Fruit fly (Drosophila melanogaster): ENCODE measurements around the gene app.
A peak's percentile ranks its signal among the peaks of the same experiment; 100 is the strongest.

Gene app

DNA sequence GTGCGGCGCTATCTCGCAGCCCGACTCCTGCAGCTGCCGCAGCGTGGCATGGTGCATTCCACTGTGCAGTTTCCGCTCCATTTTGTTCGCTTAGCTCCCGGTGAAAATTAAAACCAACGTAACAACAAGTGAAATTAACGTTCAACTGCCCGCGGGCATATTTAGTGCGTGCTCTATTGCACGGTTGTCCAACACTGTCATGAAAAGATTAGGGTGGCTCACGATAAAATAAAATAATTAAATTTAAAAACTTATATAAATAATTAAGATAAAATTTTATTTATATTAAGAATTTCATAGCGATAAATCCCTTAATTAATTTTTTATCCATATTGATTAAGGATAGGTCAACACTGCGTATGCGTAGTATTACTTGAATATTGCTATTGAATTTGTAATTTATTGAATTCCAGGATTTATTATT is 4.6 kb upstream of the app start, which contains the start of gene Pbgs (continued):
- TF ChIP-seq CG8281 (tag; optimal IDR thresholded peaks at IDR 0.05) (no peak), CG10267 (tag; optimal IDR thresholded peaks at IDR 0.05) (peak; percentile 85), gcm (GFP tag; optimal IDR thresholded peaks at IDR 0.05) (peak; percentile 37), Spps (tag; optimal IDR thresholded peaks at IDR 0.05) (peak; percentile 60), CG7745 (tag; optimal IDR thresholded peaks at IDR 0.05) (no peak), Doc2 (GFP tag; IDR thresholded peaks at IDR 0.05) (no peak), Awh (GFP tag; IDR thresholded peaks at IDR 0.05) (no peak), mirr (GFP tag; optimal IDR thresholded peaks at IDR 0.05) (no peak), CG33557 (GFP tag; optimal IDR thresholded peaks at IDR 0.05) (no peak), sob (GFP tag; IDR thresholded peaks at IDR 0.05) (peak; percentile 67), CG18764 (GFP tag; optimal IDR thresholded peaks at IDR 0.05) (peak; percentile 7), CG7987 (GFP tag; optimal IDR thresholded peaks at IDR 0.05) (peak; percentile 2), YL-1 (GFP tag; optimal IDR thresholded peaks at IDR 0.05) (peak; percentile 18), ato (GFP tag; IDR thresholded peaks at IDR 0.05; ENCODE audit: partially characterized antibody) (0 out of 2 replicates have a peak, but pooled peaks have one; percentile 24), CG10959 (GFP tag; IDR thresholded peaks at IDR 0.05) (no peak), gsb-n (tag; optimal IDR thresholded peaks at IDR 0.05) (peak; percentile 39), CG9437 (GFP tag; optimal IDR thresholded peaks at IDR 0.05) (peak; percentile 97), gfzf (GFP tag; optimal IDR thresholded peaks at IDR 0.05) (peak; percentile 63), CG17568 (GFP tag; optimal IDR thresholded peaks at IDR 0.05) (peak; percentile 97), CG14441 (GFP tag; IDR thresholded peaks at IDR 0.05) (0 out of 2 replicates have a peak, but pooled peaks have one; percentile 21), inv (GFP tag; IDR thresholded peaks at IDR 0.05; ENCODE audit: partially characterized antibody) (peak; percentile 13; the same call in 1 of the 2 replicates), CG30403 (GFP tag; optimal IDR thresholded peaks at IDR 0.05) (peak; percentile 36), CG34422 (GFP tag; IDR thresholded peaks at IDR 0.05) (peak; percentile 48; the same call in 1 of the 3 replicates), CG4360 (GFP tag; IDR thresholded peaks at IDR 0.05) (no peak), tgo (GFP tag; IDR thresholded peaks at IDR 0.05) (peak; percentile 34; the same call in 1 of the 3 replicates), CG30431 (GFP tag; optimal IDR thresholded peaks at IDR 0.05) (no peak), CG13287 (GFP tag; IDR thresholded peaks at IDR 0.05; ENCODE audit: partially characterized antibody) (no peak; the same call in 1 of the 2 replicates), BtbVII (GFP tag; optimal IDR thresholded peaks at IDR 0.05) (peak; percentile 53), CG13296 (GFP tag; optimal IDR thresholded peaks at IDR 0.05) (peak; percentile 77), CG10209 (GFP tag; optimal IDR thresholded peaks at IDR 0.05) (peak; percentile 7), Vsx1 (GFP tag; optimal IDR thresholded peaks at IDR 0.05) (peak; percentile 13), CG33213 (GFP tag; optimal IDR thresholded peaks at IDR 0.05) (no peak), CG10979 (tag; optimal IDR thresholded peaks at IDR 0.05) (peak; percentile 36), CG9727 (GFP tag; optimal IDR thresholded peaks at IDR 0.05) (peak; percentile 62), CG8924 (tag; optimal IDR thresholded peaks at IDR 0.05) (peak; percentile 76), pnt (GFP tag; optimal IDR thresholded peaks at IDR 0.05) (no peak), bbx (GFP tag; IDR thresholded peaks at IDR 0.05; ENCODE audit: partially characterized antibody) (0 out of 2 replicates have a peak, but pooled peaks have one; percentile 23), Jarid2 (GFP tag; optimal IDR thresholded peaks at IDR 0.05) (no peak), mam (GFP tag; optimal IDR thresholded peaks at IDR 0.05) (no peak), CG10654 (GFP tag; optimal IDR thresholded peaks at IDR 0.05) (peak; percentile 39), CG11560 (tag; IDR thresholded peaks at IDR 0.05) (no peak), CG17385 (GFP tag; optimal IDR thresholded peaks at IDR 0.05) (peak; percentile 26), Med (GFP tag) (peak; percentile 87), CG15514 (GFP tag; optimal IDR thresholded peaks at IDR 0.05) (peak; percentile 36), CG4328 (GFP tag; optimal IDR thresholded peaks at IDR 0.05) (peak; percentile 28), Ada2b (GFP tag; IDR thresholded peaks at IDR 0.05) (peak; percentile 43; the same call in 1 of the 2 replicates), Ets65A (GFP tag) (no peak), Elba2 (GFP tag; optimal IDR thresholded peaks at IDR 0.05) (no peak), cwo (GFP tag; optimal IDR thresholded peaks at IDR 0.05) (peak; percentile 6), az2 (GFP tag; optimal IDR thresholded peaks at IDR 0.05) (no peak)

Measured in whole organism, embryonic.